Fruit fly (Drosophila melanogaster): Measurements from ENCODE around the gene CG2211.

Gene CG2211

DNA sequence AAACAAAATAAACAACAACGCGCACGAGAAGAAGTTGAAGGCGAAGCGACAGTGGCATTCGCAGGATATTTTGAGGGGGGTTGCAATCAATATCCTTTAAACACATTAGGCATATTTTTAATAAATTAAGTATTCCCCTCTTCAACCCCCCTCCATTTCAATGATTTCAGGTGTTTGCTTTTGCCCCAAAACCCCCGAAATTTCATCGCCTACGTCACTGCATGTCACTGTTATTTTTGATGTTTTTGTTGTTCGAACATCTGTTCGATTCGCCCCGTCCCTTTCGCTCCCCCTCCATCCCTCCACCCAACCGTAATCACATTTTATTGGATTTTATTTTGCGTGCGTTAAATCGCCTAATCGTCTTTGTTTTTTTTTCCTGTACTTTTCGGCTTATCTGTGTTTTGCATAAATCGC, 33.0 kb upstream of the CG2211 start (continued):
- TF ChIP-seq CG17385 (GFP tag; optimal IDR thresholded peaks at IDR 0.05) (peak; percentile 58), CG16779 (GFP tag; IDR thresholded peaks at IDR 0.05) (0 out of 2 replicates have a peak, but pooled peaks have one; percentile 61), CG17568 (GFP tag; optimal IDR thresholded peaks at IDR 0.05) (peak; percentile 39), CG17802 (tag; optimal IDR thresholded peaks at IDR 0.05) (peak; percentile 46), CG4328 (GFP tag; optimal IDR thresholded peaks at IDR 0.05) (no peak), fd96Cb (tag; optimal IDR thresholded peaks at IDR 0.05) (peak; percentile 58), CG18476 (GFP tag; optimal IDR thresholded peaks at IDR 0.05) (peak; percentile 19), CG31441 (GFP tag; IDR thresholded peaks at IDR 0.05) (peak; percentile 84), pzg (GFP tag; optimal IDR thresholded peaks at IDR 0.05) (no peak), Dfd (GFP tag; optimal IDR thresholded peaks at IDR 0.05) (no peak), hth (optimal IDR thresholded peaks at IDR 0.05) (no peak), Hey (tag; optimal IDR thresholded peaks at IDR 0.05) (no peak), Aef1 (GFP tag; IDR thresholded peaks at IDR 0.05) (peak; percentile 83), nerfin-2 (GFP tag; IDR thresholded peaks at IDR 0.05; ENCODE audit: partially characterized antibody) (no peak), luna (GFP tag; optimal IDR thresholded peaks at IDR 0.05) (no peak), HmgD (GFP tag; optimal IDR thresholded peaks at IDR 0.05) (no peak), CG14441 (GFP tag; IDR thresholded peaks at IDR 0.05) (peak; percentile 88), CG9797 (GFP tag; optimal IDR thresholded peaks at IDR 0.05) (no peak), disco-r (GFP tag; optimal IDR thresholded peaks at IDR 0.05) (peak; percentile 60), CG15514 (GFP tag; optimal IDR thresholded peaks at IDR 0.05) (peak; percentile 40), tup (GFP tag; optimal IDR thresholded peaks at IDR 0.05) (peak; percentile 38), CG13894 (tag; optimal IDR thresholded peaks at IDR 0.05) (peak; percentile 61), Myb (GFP tag; optimal IDR thresholded peaks at IDR 0.05) (peak; percentile 64), Xrp1 (GFP tag; IDR thresholded peaks at IDR 0.05) (peak; percentile 96), CG8765 (GFP tag; IDR thresholded peaks at IDR 0.05) (peak; percentile 96), CG3838 (GFP tag; optimal IDR thresholded peaks at IDR 0.05) (no peak), Lhr (GFP tag; optimal IDR thresholded peaks at IDR 0.05) (peak; percentile 9), CG15269 (tag; optimal IDR thresholded peaks at IDR 0.05) (peak; percentile 72), Pdp1 (GFP tag; optimal IDR thresholded peaks at IDR 0.05) (peak; percentile 74 to 76), bbx (GFP tag; IDR thresholded peaks at IDR 0.05; ENCODE audit: partially characterized antibody) (no peak), slp2 (GFP tag; optimal IDR thresholded peaks at IDR 0.05) (peak; percentile 73), CG3065 (GFP tag; optimal IDR thresholded peaks at IDR 0.05) (peak; percentile 21), jing (GFP tag; optimal IDR thresholded peaks at IDR 0.05) (peak; percentile 60), nau (GFP tag; optimal IDR thresholded peaks at IDR 0.05) (peak; percentile 22), run (tag; optimal IDR thresholded peaks at IDR 0.05) (peak; percentile 44), ap (GFP tag; IDR thresholded peaks at IDR 0.05) (peak; percentile 75), CG10431 (GFP tag; optimal IDR thresholded peaks at IDR 0.05) (no peak), gce (GFP tag; IDR thresholded peaks at IDR 0.05) (peak; percentile 66; the same call in 1 of the 3 replicates), CG13123 (GFP tag; optimal IDR thresholded peaks at IDR 0.05) (peak; percentile 55), gsb (GFP tag; IDR thresholded peaks at IDR 0.05) (peak; percentile 84), Ssrp (tag; optimal IDR thresholded peaks at IDR 0.05) (peak; percentile 66), Taf1 (GFP tag; IDR thresholded peaks at IDR 0.05) (peak; percentile 69), trem (tag; optimal IDR thresholded peaks at IDR 0.05) (peak; percentile 38), CG13287 (GFP tag; IDR thresholded peaks at IDR 0.05; ENCODE audit: partially characterized antibody) (no peak; the same call in 1 of the 2 replicates), unpg (GFP tag; optimal IDR thresholded peaks at IDR 0.05) (peak; percentile 75), CG10959 (GFP tag; IDR thresholded peaks at IDR 0.05) (peak; percentile 86), wor (GFP tag; IDR thresholded peaks at IDR 0.05) (peak; percentile 49), tin (GFP tag; optimal IDR thresholded peaks at IDR 0.05) (peak; percentile 73), CG13296 (GFP tag; optimal IDR thresholded peaks at IDR 0.05) (peak; percentile 61), E2f2 (GFP tag; IDR thresholded peaks at IDR 0.05) (peak; percentile 57), Xbp1 (GFP tag; optimal IDR thresholded peaks at IDR 0.05) (peak; percentile 80)

All from whole organism, embryonic.